Fruit fly (Drosophila melanogaster) whole organism, embryonic: ENCODE measurements around the gene Sodh2.

Experiments
- Bgb ChIP-seq: fragments of 200-800 bp; sonication (Bioruptor generic); IDR thresholded peaks from 2 replicates; pipeline ENCODE4 v1.3.6; 2022; ENCODE audit warnings: missing biosample characterization, missing genetic modification characterization; ENCODE audit not compliant: partially characterized antibody
- CG10431 ChIP-seq: fragments of 200-800 bp; sonication (Bioruptor generic); optimal IDR thresholded peaks from 3 replicates; lab custom pipeline; 2018; ENCODE audit warnings: missing biosample characterization, mild to moderate bottlenecking, missing genetic modification characterization
- CG11456 ChIP-seq: fragments of 200-800 bp; sonication (Bioruptor generic); IDR thresholded peaks from 3 replicates; pipeline ENCODE4 v1.3.6; 2022; ENCODE audit warnings: missing biosample characterization, missing genetic modification characterization
- CG1233 ChIP-seq: fragments of 200-800 bp; sonication (Bioruptor generic); optimal IDR thresholded peaks from 4 replicates; lab custom pipeline; 2018; ENCODE audit warnings: missing biosample characterization, mild to moderate bottlenecking, missing genetic modification characterization
- CG14050 ChIP-seq: fragments of 200-800 bp; sonication (Bioruptor generic); IDR thresholded peaks from 3 replicates; pipeline ENCODE4 v1.3.6; 2022; ENCODE audit warnings: missing biosample characterization, missing genetic modification characterization
- CG15269 ChIP-seq: fragments of 200-800 bp; sonication (Bioruptor generic); optimal IDR thresholded peaks from 2 replicates; lab custom pipeline; 2018; ENCODE audit warnings: missing biosample characterization, mild to moderate bottlenecking, missing genetic modification characterization, moderate library complexity
- CG16813 ChIP-seq: fragments of 200-800 bp; sonication (Bioruptor generic); IDR thresholded peaks from 3 replicates; pipeline ENCODE4 v1.3.6; 2022; ENCODE audit warnings: missing biosample characterization, missing genetic modification characterization; ENCODE audit not compliant: partially characterized antibody
- CG2129 ChIP-seq: fragments of 200-800 bp; sonication (Bioruptor generic); IDR thresholded peaks from 2 replicates; pipeline ENCODE4 v1.3.6; 2022; ENCODE audit warnings: missing biosample characterization, missing genetic modification characterization; ENCODE audit not compliant: partially characterized antibody
- CG30431 ChIP-seq: fragments of 200-800 bp; sonication (Bioruptor generic); optimal IDR thresholded peaks from 2 replicates; lab custom pipeline; 2017; ENCODE audit warnings: missing biosample characterization, missing genetic modification characterization
- CG3163 ChIP-seq: fragments of 200-800 bp; sonication (Bioruptor generic); optimal IDR thresholded peaks from 3 replicates; lab custom pipeline; 2016; ENCODE audit warnings: missing biosample characterization, missing genetic modification characterization
- CG3726 ChIP-seq: fragments of 200-800 bp; sonication (Bioruptor generic); IDR thresholded peaks from 3 replicates; pipeline ENCODE4, ENCODE4 v1.3.6; 2022; ENCODE audit warnings: missing biosample characterization, missing genetic modification characterization
- CG4707 ChIP-seq: fragments of 200-800 bp; sonication (Bioruptor generic); optimal IDR thresholded peaks from 2 replicates; lab custom pipeline; 2018; ENCODE audit warnings: missing biosample characterization, mild to moderate bottlenecking, missing genetic modification characterization, moderate library complexity
- CG5953 ChIP-seq: fragments of 200-800 bp; sonication (Bioruptor generic); IDR thresholded peaks from 2 replicates; pipeline ENCODE4 v1.3.6; 2022; ENCODE audit warnings: missing biosample characterization, missing genetic modification characterization
- CG7271 ChIP-seq: fragments of 200-800 bp; sonication (Bioruptor generic); optimal IDR thresholded peaks from 2 replicates; lab custom pipeline; 2018; ENCODE audit warnings: missing biosample characterization, mild to moderate bottlenecking, missing genetic modification characterization, moderate library complexity
- CG7357 ChIP-seq: fragments of 200-800 bp; sonication (Bioruptor generic); IDR thresholded peaks from 3 replicates; pipeline ENCODE4 v1.3.6; 2022; ENCODE audit warnings: missing biosample characterization, missing genetic modification characterization
- CG7786 ChIP-seq: fragments of 200-800 bp; sonication (Bioruptor generic); optimal IDR thresholded peaks from 2 replicates; lab custom pipeline; 2016; ENCODE audit warnings: missing biosample characterization, missing genetic modification characterization
- CG9797 ChIP-seq: fragments of 200-800 bp; sonication (Bioruptor generic); optimal IDR thresholded peaks from 3 replicates; lab custom pipeline; 2018; ENCODE audit warnings: missing biosample characterization, mild to moderate bottlenecking, missing genetic modification characterization
- Camta ChIP-seq: fragments of 200-800 bp; sonication (Bioruptor generic); optimal IDR thresholded peaks from 2 replicates; lab custom pipeline; 2016; ENCODE audit warnings: missing biosample characterization, missing genetic modification characterization
- Dek ChIP-seq: fragments of 200-800 bp; sonication (Bioruptor generic); optimal IDR thresholded peaks from 3 replicates; lab custom pipeline; 2019; ENCODE audit warnings: missing biosample characterization, mild to moderate bottlenecking, missing genetic modification characterization, moderate library complexity
- Doc2 ChIP-seq: fragments of 200-800 bp; sonication (Bioruptor generic); IDR thresholded peaks from 2 replicates; pipeline ENCODE4 v1.3.6; 2022; ENCODE audit warnings: missing biosample characterization, missing genetic modification characterization
- Fer2 ChIP-seq: fragments of 200-800 bp; sonication (Bioruptor generic); optimal IDR thresholded peaks from 2 replicates; lab custom pipeline; 2018; ENCODE audit warnings: missing biosample characterization, mild to moderate bottlenecking, missing genetic modification characterization, moderate library complexity
- HmgZ ChIP-seq: fragments of 200-800 bp; sonication (Bioruptor generic); optimal IDR thresholded peaks from 2 replicates; lab custom pipeline; 2018; ENCODE audit warnings: missing biosample characterization, mild to moderate bottlenecking, missing genetic modification characterization
- Hmx ChIP-seq: fragments of 200-800 bp; sonication (Bioruptor generic); optimal IDR thresholded peaks from 2 replicates; lab custom pipeline; 2016; ENCODE audit warnings: missing biosample characterization, missing genetic modification characterization
- Hr51 ChIP-seq, 2 experiments: fragments of 200-800 bp; sonication (Bioruptor generic); optimal IDR thresholded peaks; 2 replicates in 1 of 2; 3 replicates in 1 of 2; lab custom pipeline; 2016 to 2018; ENCODE audit warnings: missing biosample characterization in 2 of 2, missing genetic modification characterization in 2 of 2, mild to moderate bottlenecking in 1 of 2, moderate library complexity in 1 of 2
- Hr78 ChIP-seq, 2 experiments: fragments of 200-800 bp in 1 of 2; fragments of >200 bp in 1 of 2; sonication (Bioruptor generic) in 1 of 2; optimal IDR thresholded peaks; 2 replicates each; lab custom pipeline; 2017 to 2019; ENCODE audit warnings: missing biosample characterization in 2 of 2, missing genetic modification characterization in 2 of 2, mild to moderate bottlenecking in 1 of 2, moderate library complexity in 1 of 2
- Jarid2 ChIP-seq: fragments of 200-800 bp; sonication (Bioruptor generic); optimal IDR thresholded peaks from 3 replicates; lab custom pipeline; 2017; ENCODE audit warnings: mild to moderate bottlenecking, missing biosample characterization, missing genetic modification reagents, missing genetic modification characterization
- Lhr ChIP-seq: fragments of 200-800 bp; sonication (Bioruptor generic); optimal IDR thresholded peaks from 3 replicates; lab custom pipeline; 2017; ENCODE audit warnings: mild to moderate bottlenecking, missing biosample characterization, missing genetic modification reagents, missing genetic modification characterization
- Lim3 ChIP-seq: fragments of 200-800 bp; sonication (Bioruptor generic); IDR thresholded peaks from 2 replicates; pipeline ENCODE4 v1.3.6; 2022; ENCODE audit warnings: missing biosample characterization, missing genetic modification characterization
- Mrtf ChIP-seq: fragments of 200-800 bp; sonication (Bioruptor generic); IDR thresholded peaks from 3 replicates; pipeline ENCODE4 v1.3.6; 2022; ENCODE audit warnings: missing biosample characterization, missing genetic modification characterization
- Myb ChIP-seq: fragments of 200-800 bp; sonication (Bioruptor generic); optimal IDR thresholded peaks from 2 replicates; lab custom pipeline; 2016; ENCODE audit warnings: missing biosample characterization, missing genetic modification characterization
- Pdp1 ChIP-seq, 2 experiments: fragments of 200-800 bp; sonication (Bioruptor generic); optimal IDR thresholded peaks; 3 replicates each; lab custom pipeline; 2016; ENCODE audit warnings: missing biosample characterization in 2 of 2, missing genetic modification characterization in 2 of 2, mild to moderate bottlenecking in 1 of 2, moderate library complexity in 1 of 2
- Stat92E ChIP-seq, 3 experiments: fragments of >200 bp in 2 of 3; fragments of 200-800 bp in 1 of 3; sonication (Bioruptor generic) in 1 of 3; optimal IDR thresholded peaks; 2 replicates each; lab custom pipeline; 2017 to 2019; ENCODE audit warnings: missing biosample characterization in 3 of 3, missing genetic modification characterization in 3 of 3, mild to moderate bottlenecking in 1 of 3, moderate library complexity in 1 of 3
- YL-1 ChIP-seq: fragments of 200-800 bp; sonication (Bioruptor generic); optimal IDR thresholded peaks from 3 replicates; lab custom pipeline; 2017; ENCODE audit warnings: missing biosample characterization, mild to moderate bottlenecking, missing genetic modification characterization
- abd-A ChIP-seq: fragments of 200-800 bp; sonication (Bioruptor generic); optimal IDR thresholded peaks from 3 replicates; lab custom pipeline; 2019; ENCODE audit warnings: missing biosample characterization, mild to moderate bottlenecking, missing genetic modification characterization, moderate library complexity
- aop ChIP-seq: fragments of 200-800 bp; sonication (Bioruptor generic); IDR thresholded peaks from 2 replicates; pipeline ENCODE4 v1.3.6; 2022; ENCODE audit warnings: missing biosample characterization, missing genetic modification characterization
- ara ChIP-seq: fragments of 200-800 bp; sonication (Bioruptor generic); IDR thresholded peaks from 2 replicates; pipeline ENCODE4 v1.3.6; 2022; ENCODE audit warnings: missing biosample characterization, missing genetic modification characterization
- ato ChIP-seq: fragments of 200-800 bp; sonication (Bioruptor generic); IDR thresholded peaks from 2 replicates; pipeline ENCODE4 v1.3.6; 2022; ENCODE audit warnings: missing biosample characterization, missing genetic modification characterization; ENCODE audit not compliant: partially characterized antibody
- az2 ChIP-seq: fragments of 200-800 bp; sonication (Bioruptor generic); optimal IDR thresholded peaks from 3 replicates; lab custom pipeline; 2016; ENCODE audit warnings: missing biosample characterization, missing genetic modification characterization
- cad ChIP-seq: fragments of >200 bp; optimal IDR thresholded peaks from 2 replicates; lab custom pipeline; 2017; ENCODE audit warnings: missing biosample characterization, missing genetic modification characterization
- dmrt11E ChIP-seq: fragments of 200-800 bp; sonication (Bioruptor generic); optimal IDR thresholded peaks from 3 replicates; lab custom pipeline; 2018; ENCODE audit warnings: missing biosample characterization, mild to moderate bottlenecking, missing genetic modification characterization, moderate library complexity
- fd102C ChIP-seq: fragments of 200-800 bp; sonication (Bioruptor generic); optimal IDR thresholded peaks from 2 replicates; lab custom pipeline; 2018; ENCODE audit warnings: missing biosample characterization, mild to moderate bottlenecking, missing genetic modification characterization, moderate library complexity
- fd96Cb ChIP-seq: fragments of 200-800 bp; sonication (Bioruptor generic); optimal IDR thresholded peaks from 2 replicates; lab custom pipeline; 2018; ENCODE audit warnings: missing biosample characterization, mild to moderate bottlenecking, missing genetic modification characterization, moderate library complexity
- jing ChIP-seq: fragments of 200-800 bp; sonication (Bioruptor generic); optimal IDR thresholded peaks from 2 replicates; lab custom pipeline; 2018; ENCODE audit warnings: missing biosample characterization, mild to moderate bottlenecking, missing genetic modification characterization
- kah ChIP-seq: fragments of 200-800 bp; sonication (Bioruptor generic); optimal IDR thresholded peaks from 2 replicates; lab custom pipeline; 2018; ENCODE audit warnings: missing biosample characterization, mild to moderate bottlenecking, missing genetic modification characterization
- pnt ChIP-seq: fragments of 200-800 bp; sonication (Bioruptor generic); optimal IDR thresholded peaks from 3 replicates; lab custom pipeline; 2016; ENCODE audit warnings: missing biosample characterization, missing genetic modification characterization
- ranshi ChIP-seq: fragments of 200-800 bp; sonication (Bioruptor generic); IDR thresholded peaks from 2 replicates; pipeline ENCODE4 v1.3.6; 2022; ENCODE audit warnings: missing biosample characterization, missing genetic modification characterization
- run ChIP-seq: fragments of 200-800 bp; sonication (Bioruptor generic); optimal IDR thresholded peaks from 3 replicates; lab custom pipeline; 2018; ENCODE audit warnings: missing biosample characterization, mild to moderate bottlenecking, missing genetic modification characterization
- salm ChIP-seq: fragments of 200-800 bp; sonication (Bioruptor generic); optimal IDR thresholded peaks from 2 replicates; lab custom pipeline; 2018; ENCODE audit warnings: missing biosample characterization, mild to moderate bottlenecking, missing genetic modification characterization
- sob ChIP-seq: fragments of 200-800 bp; sonication (Bioruptor generic); IDR thresholded peaks from 2 replicates; pipeline ENCODE4 v1.3.6; 2022; ENCODE audit warnings: missing biosample characterization, missing genetic modification characterization
- tio ChIP-seq: fragments of 200-800 bp; sonication (Bioruptor generic); optimal IDR thresholded peaks from 2 replicates; lab custom pipeline; 2017; ENCODE audit warnings: missing biosample characterization, missing genetic modification characterization, inconsistent platforms

Gene Sodh2

dm6 chr3R:10893327-10893726 is 17.1 kb downstream of the Sodh2 start, which contains the start of gene CG6621 (continued):
- TF ChIP-seq Myb (GFP tag; lab: Kevin White, UChicago) (peak; percentile 95), sob (GFP tag; lab: Robert Waterston, UW) (no peak), CG14050 (no peak), CG4707 (GFP tag; lab: Kevin White, UChicago) (no peak), Mrtf (GFP tag; lab: Robert Waterston, UW) (no peak), Dek (tag; lab: Kevin White, UChicago) (peak; percentile 36), CG15269 (tag; lab: Kevin White, UChicago) (no peak), Hr78 (GFP tag; optimal IDR thresholded peaks at IDR 0.05; lab: Kevin White, UChicago) (no peak), tio (GFP tag; lab: Kevin White, UChicago) (no peak), CG3163 (peak; percentile 11), cad (GFP tag; lab: Kevin White, UChicago) (no peak), Hmx (GFP tag; lab: Kevin White, UChicago) (no peak), Camta (GFP tag; lab: Kevin White, UChicago) (no peak), CG9797 (GFP tag; lab: Kevin White, UChicago) (peak; percentile 93), ato (0 out of 2 replicates have a peak, but pooled peaks have one; percentile 24), run (tag; lab: Kevin White, UChicago) (no peak), az2 (GFP tag; lab: Kevin White, UChicago) (no peak), CG1233 (GFP tag; lab: Kevin White, UChicago) (no peak), fd96Cb (no peak), abd-A (tag; lab: Kevin White, UChicago) (peak; percentile 2), CG16813 (GFP tag; lab: Robert Waterston, UW) (peak; percentile 70), CG7786 (GFP tag; lab: Kevin White, UChicago) (no peak), CG2129 (no peak), aop (GFP tag; lab: Robert Waterston, UW) (no peak), kah (GFP tag; lab: Kevin White, UChicago) (no peak), Hr51 (GFP tag; optimal IDR thresholded peaks at IDR 0.05; lab: Kevin White, UChicago) (peak in 1 of 2 experiments; percentile 3), YL-1 (GFP tag; lab: Kevin White, UChicago) (peak; percentile 82), Jarid2 (GFP tag; lab: Kevin White, UChicago) (no peak), HmgZ (tag; lab: Kevin White, UChicago) (peak; percentile 85), ara (no peak), Doc2 (no peak), Stat92E (GFP tag; optimal IDR thresholded peaks at IDR 0.05; lab: Kevin White, UChicago) (no peak), ranshi (GFP tag; lab: Robert Waterston, UW) (0 out of 2 replicates have a peak, but pooled peaks have one; percentile 19), Lim3 (no peak), CG11456 (GFP tag; lab: Robert Waterston, UW) (0 out of 3 replicates have a peak, but pooled peaks have one; percentile 23), CG3726 (GFP tag; lab: Robert Waterston, UW) (no peak), CG5953 (no peak), Lhr (GFP tag; lab: Kevin White, UChicago) (peak; percentile 96), Fer2 (no peak), fd102C (GFP tag; lab: Kevin White, UChicago) (no peak), jing (GFP tag; lab: Kevin White, UChicago) (no peak), Bgb (GFP tag; lab: Robert Waterston, UW) (peak; percentile 68), CG7357 (GFP tag; lab: Robert Waterston, UW) (no peak), CG30431 (GFP tag; lab: Kevin White, UChicago) (no peak), Pdp1 (GFP tag; optimal IDR thresholded peaks at IDR 0.05; lab: Kevin White, UChicago) (no peak), salm (no peak), CG7271 (tag; lab: Kevin White, UChicago) (no peak), dmrt11E (tag; lab: Kevin White, UChicago) (no peak), CG10431 (GFP tag; lab: Kevin White, UChicago) (no peak), pnt (GFP tag; lab: Kevin White, UChicago) (no peak)
